Worm (Caenorhabditis elegans): ENCODE data around the gene chil-5.

- TF ChIP-seq lin-13 (tag; optimal IDR thresholded peaks at IDR 0.05) (no peak), ces-1 (GFP tag; optimal IDR thresholded peaks at IDR 0.05) (no peak), unc-62 (GFP tag; optimal IDR thresholded peaks at IDR 0.05) (no peak), sptf-1 (tag; optimal IDR thresholded peaks at IDR 0.05) (no peak), pha-4 (tag; optimal IDR thresholded peaks at IDR 0.05) (no peak), mab-5 (tag; optimal IDR thresholded peaks at IDR 0.05) (no peak)
These were observed 24.6 kb downstream of the chil-5 start, which contains the start of gene arrd-5 for ce11 chrII:9834921-9835320.
